Fruit fly (Drosophila melanogaster) Kc167 (cell line): ENCODE results near the gene CG12398.

Source experiments
- h ChIP-seq: fragments of >200 bp; optimal IDR thresholded peaks from 3 replicates; lab custom pipeline; 2018; ENCODE audit warnings: missing external identifiers
- insv ChIP-seq: fragments of >200 bp; optimal IDR thresholded peaks from 3 replicates; lab custom pipeline; 2018; ENCODE audit warnings: missing external identifiers

dm6 chrX:14909658-14910378 lies 3.8 kb downstream of the CG12398 start, which contains the start of gene fiz:
- no peak for TF ChIP-seq h (lab: Kevin White, UChicago)
- no peak for TF ChIP-seq insv (lab: Kevin White, UChicago)
